Worm (Caenorhabditis elegans) whole organism, young adult: ENCODE measurements around the gene Y4C6B.4.

Experiments used
- ama-1 ChIP-seq, 3 experiments: fragments of 150-350 bp in 1 of 3; sonication (generic microtip) in 2 of 3; optimal IDR thresholded peaks; 2 replicates each; lab custom pipeline; 2014 to 2018; ENCODE audit warnings: missing biosample characterization in 2 of 3, missing genetic modification characterization in 2 of 3, missing genetic modification reagents in 2 of 3
- egl-18 ChIP-seq: fragments of 200-800 bp; sonication (Bioruptor generic); IDR thresholded peaks from 2 replicates; pipeline ENCODE4 v1.3.6; 2022; ENCODE audit warnings: missing genetic modification reagents, missing genetic modification characterization, missing compliant biosample characterization

DNA sequence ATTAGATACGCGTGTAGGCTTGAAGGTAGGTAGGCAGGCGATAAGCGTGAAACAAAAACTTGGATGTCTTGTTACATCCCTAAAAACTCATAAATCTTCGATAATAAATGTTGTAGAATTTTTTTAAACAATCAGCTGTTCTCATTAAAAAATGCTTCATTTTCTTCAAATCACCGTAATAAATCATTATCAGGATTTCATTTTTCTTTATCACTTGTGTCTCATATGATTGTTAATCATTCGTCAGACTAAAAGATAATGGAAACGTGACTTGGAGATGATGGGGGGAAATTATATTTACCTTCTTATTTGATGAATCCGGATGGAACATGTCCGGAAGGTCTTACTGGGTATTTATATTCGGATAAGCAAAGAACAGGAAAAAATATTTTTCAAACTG is 7.2 kb downstream of the Y4C6B.4 start:
- TF ChIP-seq egl-18 (GFP tag; lab: Robert Waterston, UW): no peak
- TF ChIP-seq ama-1 (optimal IDR thresholded peaks at IDR 0.05; lab: Kevin White, UChicago): no peak
- no peak for TF ChIP-seq ama-1 (GFP tag; optimal IDR thresholded peaks at IDR 0.05; lab: Kevin White, UChicago)
